Worm (Caenorhabditis elegans) whole organism, L1 larva: ENCODE results near the gene F16F9.4.

Source experiments
- C04F5.9 ChIP-seq: sonication (generic microtip); optimal IDR thresholded peaks from 2 replicates; lab custom pipeline; 2016; ENCODE audit warnings: missing genetic modification characterization, missing compliant biosample characterization
- C16A3.4 ChIP-seq: fragments of 150-350 bp; optimal IDR thresholded peaks from 2 replicates; lab custom pipeline; 2014; ENCODE audit warnings: missing biosample characterization, missing genetic modification characterization
- Y116A8C.19 ChIP-seq: sonication (generic microtip); optimal IDR thresholded peaks from 2 replicates; lab custom pipeline; 2016; ENCODE audit warnings: missing compliant biosample characterization, missing genetic modification characterization, borderline replicate concordance
- aha-1 ChIP-seq: fragments of 150-350 bp; optimal IDR thresholded peaks from 2 replicates; lab custom pipeline; 2014; ENCODE audit warnings: missing biosample characterization, missing genetic modification characterization
- alr-1 ChIP-seq: fragments of 200-800 bp; sonication (Bioruptor generic); optimal IDR thresholded peaks from 2 replicates; lab custom pipeline; 2018; ENCODE audit warnings: borderline replicate concordance, mild to moderate bottlenecking, missing genetic modification characterization, missing compliant biosample characterization
- ama-1 ChIP-seq: fragments of 150-350 bp; optimal IDR thresholded peaks from 2 replicates; lab custom pipeline; 2014
- blmp-1 ChIP-seq: fragments of 150-350 bp; optimal IDR thresholded peaks from 2 replicates; lab custom pipeline; 2014; ENCODE audit warnings: missing biosample characterization, missing genetic modification characterization
- ceh-8 ChIP-seq: fragments of 200-800 bp; sonication (Bioruptor generic); optimal IDR thresholded peaks from 2 replicates; lab custom pipeline; 2018; ENCODE audit warnings: mild to moderate bottlenecking, missing genetic modification characterization, moderate library complexity, missing compliant biosample characterization
- ceh-82 ChIP-seq, 3 experiments: fragments of 150-350 bp in 1 of 3; sonication (generic microtip) in 2 of 3; optimal IDR thresholded peaks; 2 replicates each; lab custom pipeline; 2014 to 2017; ENCODE audit warnings: missing biosample characterization in 3 of 3, missing genetic modification characterization in 3 of 3
- ceh-88 ChIP-seq: fragments of 200-800 bp; sonication (Bioruptor generic); IDR thresholded peaks from 2 replicates; pipeline ENCODE4 v1.3.6; 2022; ENCODE audit warnings: missing genetic modification characterization, missing compliant biosample characterization
- ceh-90 ChIP-seq: sonication (generic microtip); optimal IDR thresholded peaks from 2 replicates; lab custom pipeline; 2016; ENCODE audit warnings: missing genetic modification characterization, missing compliant biosample characterization
- efl-1 ChIP-seq, 4 experiments: fragments of 150-350 bp; optimal IDR thresholded peaks in 3 of 4; peaks in 1 of 4; 1 replicate in 1 of 4; 2 replicates in 3 of 4; lab custom pipeline; 2014; ENCODE audit warnings: missing biosample characterization in 2 of 4, missing genetic modification characterization in 2 of 4, missing genetic modification reagents in 2 of 4
- elt-2 ChIP-seq: sonication (generic microtip); optimal IDR thresholded peaks from 2 replicates; lab custom pipeline; 2016; ENCODE audit warnings: missing genetic modification characterization, mild to moderate bottlenecking, inconsistent platforms, missing compliant biosample characterization, missing genetic modification reagents
- elt-3 ChIP-seq, 6 experiments: fragments of 150-350 bp in 1 of 6; sonication (generic microtip); optimal IDR thresholded peaks; 2 replicates each; lab custom pipeline; 2017 to 2018; ENCODE audit warnings: missing biosample characterization in 6 of 6, missing genetic modification characterization in 6 of 6, inconsistent platforms in 1 of 6
- ets-5 ChIP-seq: fragments of 200-800 bp; sonication (Bioruptor generic); IDR thresholded peaks from 2 replicates; pipeline ENCODE4 v1.3.6; 2022; ENCODE audit warnings: missing genetic modification characterization, missing compliant biosample characterization
- fkh-8 ChIP-seq: sonication (generic microtip); optimal IDR thresholded peaks from 2 replicates; lab custom pipeline; 2016; ENCODE audit warnings: mild to moderate bottlenecking, missing genetic modification characterization, missing compliant biosample characterization
- fos-1 ChIP-seq: fragments of 150-350 bp; optimal IDR thresholded peaks from 2 replicates; lab custom pipeline; 2014; ENCODE audit warnings: missing biosample characterization, missing genetic modification characterization
- irx-1 ChIP-seq: sonication (generic microtip); optimal IDR thresholded peaks from 2 replicates; lab custom pipeline; 2016; ENCODE audit warnings: missing genetic modification characterization, missing compliant biosample characterization
- lin-13 ChIP-seq: fragments of 150-350 bp; optimal IDR thresholded peaks from 2 replicates; lab custom pipeline; 2014; ENCODE audit warnings: missing biosample characterization, missing genetic modification reagents, missing genetic modification characterization
- lin-14 ChIP-seq: fragments of 200-800 bp; sonication (Bioruptor generic); optimal IDR thresholded peaks from 2 replicates; lab custom pipeline; 2018; ENCODE audit warnings: mild to moderate bottlenecking, missing genetic modification characterization, moderate library complexity, missing compliant biosample characterization
- lir-3 ChIP-seq: sonication (generic microtip); optimal IDR thresholded peaks from 2 replicates; lab custom pipeline; 2016; ENCODE audit warnings: mild to moderate bottlenecking, missing genetic modification characterization, moderate library complexity, missing compliant biosample characterization; ENCODE audit not compliant: poor library complexity
- lsy-2 ChIP-seq, 2 experiments: fragments of 150-350 bp; optimal IDR thresholded peaks; 2 replicates each; lab custom pipeline; 2014; ENCODE audit warnings: missing biosample characterization in 2 of 2, missing genetic modification characterization in 2 of 2
- mdl-1 ChIP-seq, 2 experiments: fragments of 150-350 bp; optimal IDR thresholded peaks; 2 replicates each; lab custom pipeline; 2014 to 2017; ENCODE audit warnings: missing biosample characterization in 2 of 2, missing genetic modification characterization in 2 of 2, inconsistent platforms in 1 of 2
- mef-2 ChIP-seq: fragments of 150-350 bp; optimal IDR thresholded peaks from 2 replicates; lab custom pipeline; 2014; ENCODE audit warnings: missing biosample characterization, missing genetic modification characterization
- nhr-20 ChIP-seq: sonication (generic microtip); optimal IDR thresholded peaks from 2 replicates; lab custom pipeline; 2016; ENCODE audit warnings: mild to moderate bottlenecking, missing genetic modification characterization, missing compliant biosample characterization
- nhr-237 ChIP-seq: fragments of 150-350 bp; optimal IDR thresholded peaks from 2 replicates; lab custom pipeline; 2014; ENCODE audit warnings: missing biosample characterization, missing genetic modification characterization
- nhr-28 ChIP-seq: fragments of 150-350 bp; optimal IDR thresholded peaks from 2 replicates; lab custom pipeline; 2014; ENCODE audit warnings: missing biosample characterization, missing genetic modification characterization
- nhr-47 ChIP-seq: sonication (generic microtip); optimal IDR thresholded peaks from 2 replicates; lab custom pipeline; 2016; ENCODE audit warnings: mild to moderate bottlenecking, missing genetic modification characterization, moderate library complexity, missing compliant biosample characterization
- nhr-71 ChIP-seq: sonication (generic microtip); optimal IDR thresholded peaks from 2 replicates; lab custom pipeline; 2016; ENCODE audit warnings: mild to moderate bottlenecking, missing genetic modification characterization, moderate library complexity, missing compliant biosample characterization
- nhr-76 ChIP-seq: sonication (generic microtip); optimal IDR thresholded peaks from 2 replicates; lab custom pipeline; 2017; ENCODE audit warnings: missing biosample characterization, missing genetic modification characterization
- nhr-84 ChIP-seq: sonication (generic microtip); optimal IDR thresholded peaks from 2 replicates; lab custom pipeline; 2017; ENCODE audit warnings: missing biosample characterization, missing genetic modification characterization
- nhr-85 ChIP-seq: sonication (generic microtip); peaks from one replicate; lab custom pipeline; 2016; ENCODE audit warnings: missing genetic modification characterization, inconsistent platforms, missing compliant biosample characterization
- nhr-90 ChIP-seq: sonication (generic microtip); optimal IDR thresholded peaks from 2 replicates; lab custom pipeline; 2016; ENCODE audit warnings: mild to moderate bottlenecking, missing genetic modification characterization, missing compliant biosample characterization; ENCODE audit not compliant: poor library complexity
- pag-3 ChIP-seq: sonication (generic microtip); optimal IDR thresholded peaks from 2 replicates; lab custom pipeline; 2017; ENCODE audit warnings: missing genetic modification characterization, mild to moderate bottlenecking, missing compliant biosample characterization, antibody characterized with exemption, borderline replicate concordance; ENCODE audit not compliant: insufficient read depth
- pax-3 ChIP-seq: fragments of 200-800 bp; sonication (Bioruptor generic); optimal IDR thresholded peaks from 2 replicates; lab custom pipeline; 2018; ENCODE audit warnings: mild to moderate bottlenecking, missing genetic modification characterization, moderate library complexity, missing compliant biosample characterization
- rnt-1 ChIP-seq: sonication (generic microtip); optimal IDR thresholded peaks from 2 replicates; lab custom pipeline; 2016; ENCODE audit warnings: mild to moderate bottlenecking, missing genetic modification characterization, moderate library complexity, missing compliant biosample characterization
- skn-1 ChIP-seq: fragments of 150-350 bp; optimal IDR thresholded peaks from 2 replicates; lab custom pipeline; 2014; ENCODE audit warnings: missing biosample characterization, missing genetic modification characterization
- snpc-4 ChIP-seq: fragments of 150-350 bp; optimal IDR thresholded peaks from 2 replicates; lab custom pipeline; 2014; ENCODE audit warnings: missing biosample characterization, missing genetic modification characterization
- sptf-1 ChIP-seq: fragments of 150-350 bp; optimal IDR thresholded peaks from 2 replicates; lab custom pipeline; 2014; ENCODE audit warnings: missing biosample characterization, missing genetic modification characterization
- sup-37 ChIP-seq: fragments of 200-800 bp; sonication (Bioruptor generic); optimal IDR thresholded peaks from 2 replicates; lab custom pipeline; 2018; ENCODE audit warnings: mild to moderate bottlenecking, missing genetic modification characterization, missing compliant biosample characterization
- swsn-7 ChIP-seq: sonication (generic microtip); optimal IDR thresholded peaks from 2 replicates; lab custom pipeline; 2016; ENCODE audit warnings: missing genetic modification characterization, missing compliant biosample characterization
- tbx-2 ChIP-seq: sonication (generic microtip); optimal IDR thresholded peaks from 2 replicates; lab custom pipeline; 2016; ENCODE audit warnings: missing genetic modification characterization, missing compliant biosample characterization
- tlp-1 ChIP-seq: fragments of 150-350 bp; optimal IDR thresholded peaks from 2 replicates; lab custom pipeline; 2014; ENCODE audit warnings: missing biosample characterization, missing genetic modification characterization
- unc-130 ChIP-seq: fragments of 150-350 bp; optimal IDR thresholded peaks from 2 replicates; lab custom pipeline; 2017; ENCODE audit warnings: missing biosample characterization, missing genetic modification characterization, inconsistent platforms
- unc-30 ChIP-seq: sonication (generic microtip); optimal IDR thresholded peaks from 2 replicates; lab custom pipeline; 2017; ENCODE audit warnings: missing biosample characterization, missing genetic modification characterization
- unc-98 ChIP-seq: fragments of 200-800 bp; sonication (Bioruptor generic); IDR thresholded peaks from 2 replicates; pipeline ENCODE4 v1.3.6; 2022; ENCODE audit warnings: missing genetic modification characterization, missing compliant biosample characterization
- zag-1 ChIP-seq: fragments of 150-350 bp; optimal IDR thresholded peaks from 2 replicates; lab custom pipeline; 2014; ENCODE audit warnings: missing biosample characterization, missing genetic modification characterization
- zip-4 ChIP-seq: fragments of 200-800 bp; sonication (Bioruptor generic); optimal IDR thresholded peaks from 2 replicates; lab custom pipeline; 2018; ENCODE audit warnings: mild to moderate bottlenecking, missing genetic modification characterization, moderate library complexity, missing compliant biosample characterization
- ztf-11 ChIP-seq, 2 experiments: sonication (generic microtip); optimal IDR thresholded peaks; 2 replicates each; lab custom pipeline; 2016 to 2017; ENCODE audit warnings: missing genetic modification characterization in 2 of 2, missing biosample characterization in 1 of 2, missing compliant biosample characterization in 1 of 2

Gene F16F9.4

DNA sequence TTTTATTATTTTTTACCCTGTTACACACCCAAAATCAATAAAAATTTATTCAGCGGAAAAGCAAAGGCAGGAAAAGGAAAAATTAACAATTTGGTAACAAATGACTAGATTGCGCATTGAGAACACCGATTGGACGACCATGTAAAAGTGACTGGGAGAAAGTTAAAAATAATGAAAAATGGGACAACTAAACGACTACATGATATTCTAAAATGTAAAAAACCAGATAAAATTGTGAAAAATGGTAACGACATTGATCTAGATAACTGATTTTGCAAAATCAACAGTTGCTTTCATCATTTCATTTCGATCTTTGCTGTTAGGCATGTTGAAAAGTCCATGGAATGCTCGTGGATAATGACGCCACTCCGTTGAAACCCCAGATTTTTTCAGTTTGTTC is 3.4 kb downstream of the F16F9.4 start:
- TF ChIP-seq nhr-28 (tag; lab: Kevin White, UChicago) (no peak), lir-3 (tag; lab: Kevin White, UChicago) (no peak), zip-4 (GFP tag; lab: Kevin White, UChicago) (no peak), ceh-8 (GFP tag; lab: Kevin White, UChicago) (no peak), elt-3 (tag; optimal IDR thresholded peaks at IDR 0.05; lab: Kevin White, UChicago) (no peak), ceh-82 (tag; optimal IDR thresholded peaks at IDR 0.05; lab: Kevin White, UChicago) (no peak), nhr-47 (no peak), zag-1 (no peak), tlp-1 (tag; lab: Kevin White, UChicago) (no peak), unc-130 (tag; lab: Kevin White, UChicago) (no peak), blmp-1 (tag; lab: Kevin White, UChicago) (no peak), aha-1 (no peak), swsn-7 (tag; lab: Kevin White, UChicago) (no peak), C04F5.9 (no peak), sup-37 (no peak), ama-1 (no peak)

DNA sequence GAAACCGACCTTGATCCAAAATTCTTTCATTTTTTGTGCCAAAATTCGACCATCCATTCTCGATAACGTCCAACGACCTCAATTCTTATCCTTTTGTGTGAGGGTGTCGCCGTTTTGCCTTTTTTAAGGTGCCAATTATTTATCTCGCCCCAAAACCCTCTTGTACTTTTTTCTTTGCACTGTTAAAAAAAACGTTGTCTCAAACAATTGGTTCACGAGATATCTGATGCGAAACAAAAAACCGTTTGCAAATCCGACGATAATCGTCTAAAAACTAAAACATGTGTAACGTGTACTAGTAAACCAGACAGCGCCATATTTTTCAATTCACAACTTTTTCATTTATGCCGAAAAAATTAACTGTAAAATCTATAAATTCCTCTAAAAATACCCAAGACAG is 5.8 kb downstream of the F16F9.4 start, which contains the start of gene F16F9.3:
TSS of gene F16F9.3 (plus strand) at position 301 of the 400 bp plus-strand sequence.
- no peak for TF ChIP-seq zag-1
- TF ChIP-seq nhr-47, result no peak
- no peak for TF ChIP-seq elt-3 (tag; optimal IDR thresholded peaks at IDR 0.05; lab: Kevin White, UChicago)
- no peak for TF ChIP-seq tbx-2
- no peak for TF ChIP-seq ceh-90 (tag; lab: Kevin White, UChicago)
- TF ChIP-seq fos-1 (tag; lab: Kevin White, UChicago), result no peak
- no peak for TF ChIP-seq snpc-4
- TF ChIP-seq nhr-237 (tag; lab: Kevin White, UChicago), result no peak
- no peak for TF ChIP-seq lsy-2 (tag; optimal IDR thresholded peaks at IDR 0.05; lab: Kevin White, UChicago)
- no peak for TF ChIP-seq pag-3
- no peak for TF ChIP-seq elt-2 (tag; lab: Kevin White, UChicago)
- TF ChIP-seq ztf-11 (tag; optimal IDR thresholded peaks at IDR 0.05; lab: Kevin White, UChicago), result no peak
- no peak for TF ChIP-seq zip-4 (GFP tag; lab: Kevin White, UChicago)

DNA sequence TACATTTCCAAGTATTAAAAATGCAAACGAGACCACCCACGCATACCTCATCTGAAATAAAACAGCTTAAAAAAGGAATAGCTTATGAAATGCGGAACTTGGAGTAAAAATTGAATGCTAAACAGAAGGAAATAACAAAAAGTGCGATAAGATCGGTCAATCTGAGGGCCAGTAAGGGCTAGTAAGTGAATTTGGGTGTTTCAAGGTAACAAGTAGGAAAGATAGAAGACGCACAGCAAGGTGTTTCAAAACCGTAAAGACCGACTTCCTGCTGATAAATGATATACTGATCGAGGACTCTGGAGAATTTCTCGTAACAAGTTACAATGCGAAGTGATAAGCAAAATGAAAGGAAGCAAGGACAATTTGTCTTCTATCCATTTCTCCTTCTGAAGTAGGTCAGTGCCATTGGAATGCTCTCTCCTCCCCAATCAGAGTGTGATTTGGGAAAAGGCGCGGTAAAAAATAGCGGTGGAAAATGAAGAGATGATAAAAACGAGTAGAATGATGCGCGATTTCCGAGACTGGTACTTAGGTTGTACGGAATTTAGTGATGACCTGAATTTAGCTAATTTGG is 7.5 kb downstream of the F16F9.4 start, which contains the start of gene dpy-6:
TSS of gene dpy-6 (minus strand) at position 51 of the 577 bp plus-strand sequence.
- no peak for TF ChIP-seq nhr-84 (tag; lab: Kevin White, UChicago)
- no peak for TF ChIP-seq C04F5.9
- TF ChIP-seq unc-30 (tag; lab: Kevin White, UChicago), result no peak
- TF ChIP-seq rnt-1 (tag; lab: Kevin White, UChicago), result peak; percentile 3
- TF ChIP-seq ceh-88 (GFP tag; lab: Robert Waterston, UW), result no peak
- TF ChIP-seq nhr-85, result peak; percentile 79
- TF ChIP-seq fkh-8 (tag; lab: Kevin White, UChicago), result no peak
- TF ChIP-seq nhr-76 (tag; lab: Kevin White, UChicago), result no peak
- no peak for TF ChIP-seq irx-1 (tag; lab: Kevin White, UChicago)
- TF ChIP-seq mef-2 (tag; lab: Kevin White, UChicago), result no peak
- TF ChIP-seq nhr-90 (tag; lab: Kevin White, UChicago), result no peak
- TF ChIP-seq sptf-1 (tag; lab: Kevin White, UChicago), result no peak
- TF ChIP-seq unc-98 (GFP tag; lab: Robert Waterston, UW), result no peak
- TF ChIP-seq nhr-71 (tag; lab: Kevin White, UChicago), result no peak
- TF ChIP-seq ets-5 (GFP tag; lab: Robert Waterston, UW), result no peak
- peak in 4 of 6 experiments; percentile 0 to 84 (median 31) for TF ChIP-seq elt-3 (tag; optimal IDR thresholded peaks at IDR 0.05; lab: Kevin White, UChicago)
- no peak for TF ChIP-seq pax-3 (tag; lab: Kevin White, UChicago)
- no peak for TF ChIP-seq nhr-20
- TF ChIP-seq lin-14 (GFP tag; lab: Kevin White, UChicago), result peak; percentile 34
- no peak for TF ChIP-seq skn-1 (tag; lab: Kevin White, UChicago)
- no peak for TF ChIP-seq Y116A8C.19 (tag; lab: Kevin White, UChicago)
- no peak for TF ChIP-seq nhr-28 (tag; lab: Kevin White, UChicago)
- TF ChIP-seq efl-1 (optimal IDR thresholded peaks at IDR 0.05; lab: Kevin White, UChicago), result no peak
- peak in 1 of 2 experiments; percentile 57 for TF ChIP-seq efl-1 (GFP tag; optimal IDR thresholded peaks at IDR 0.05 in 1 of 2; lab: Kevin White, UChicago)
- no peak for TF ChIP-seq ceh-8 (GFP tag; lab: Kevin White, UChicago)
- no peak for TF ChIP-seq alr-1 (tag; lab: Kevin White, UChicago)
- TF ChIP-seq C16A3.4 (tag; lab: Kevin White, UChicago), result no peak
- no peak for TF ChIP-seq nhr-47
- no peak for TF ChIP-seq mdl-1 (tag; optimal IDR thresholded peaks at IDR 0.05; lab: Kevin White, UChicago)
- TF ChIP-seq lin-13 (GFP tag; lab: Kevin White, UChicago), result no peak
